Fruit fly (Drosophila melanogaster): ENCODE data around the gene CG11722.

Gene CG11722

dm6 chr3R:10087206-10087927, 42.0 kb upstream of the CG11722 start:
- peak; percentile 67 for TF ChIP-seq pad (GFP tag; optimal IDR thresholded peaks at IDR 0.05)
- TF ChIP-seq tj (GFP tag; optimal IDR thresholded peaks at IDR 0.05), result peak; percentile 87
- peak; percentile 27 for TF ChIP-seq bab1 (GFP tag; optimal IDR thresholded peaks at IDR 0.05)
- TF ChIP-seq CG5204 (GFP tag; optimal IDR thresholded peaks at IDR 0.05), result no peak
- TF ChIP-seq cnc (optimal IDR thresholded peaks at IDR 0.05), result no peak
- peak; percentile 67 for TF ChIP-seq CG33017 (tag; optimal IDR thresholded peaks at IDR 0.05)
- TF ChIP-seq CG7101 (tag; optimal IDR thresholded peaks at IDR 0.05), result peak; percentile 80
- peak; percentile 86 for TF ChIP-seq CG11617 (GFP tag; optimal IDR thresholded peaks at IDR 0.05)
- peak; percentile 76 for TF ChIP-seq Clk (GFP tag; optimal IDR thresholded peaks at IDR 0.05)
- TF ChIP-seq Mnt (GFP tag; optimal IDR thresholded peaks at IDR 0.05), result peak; percentile 90
- peak; percentile 72 for TF ChIP-seq CG12768 (GFP tag; optimal IDR thresholded peaks at IDR 0.05)
- peak; percentile 59 for TF ChIP-seq toe (GFP tag; optimal IDR thresholded peaks at IDR 0.05)
- TF ChIP-seq CG14711 (tag; optimal IDR thresholded peaks at IDR 0.05), result peak; percentile 67
- no peak for TF ChIP-seq kay (GFP tag; ENCODE audit: borderline replicate concordance)
- TF ChIP-seq CG1620 (GFP tag; optimal IDR thresholded peaks at IDR 0.05), result peak; percentile 54
- TF ChIP-seq cic (GFP tag; optimal IDR thresholded peaks at IDR 0.05), result peak; percentile 84
- peak; percentile 77 for TF ChIP-seq Hr96 (GFP tag; optimal IDR thresholded peaks at IDR 0.05)
- peak; percentile 17 for TF ChIP-seq Crg-1 (GFP tag; optimal IDR thresholded peaks at IDR 0.05)
- TF ChIP-seq CG7045 (GFP tag; optimal IDR thresholded peaks at IDR 0.05), result peak; percentile 83
- no peak for TF ChIP-seq ovo (GFP tag; optimal IDR thresholded peaks at IDR 0.05)

dm6 chr3R:10086683-10087082, 41.3 kb upstream of the CG11722 start:
- TF ChIP-seq ovo (GFP tag; optimal IDR thresholded peaks at IDR 0.05), result no peak
- TF ChIP-seq CG12768 (GFP tag; optimal IDR thresholded peaks at IDR 0.05), result no peak
- TF ChIP-seq CG33017 (tag; optimal IDR thresholded peaks at IDR 0.05), result no peak
- TF ChIP-seq CG1620 (GFP tag; optimal IDR thresholded peaks at IDR 0.05), result no peak
- no peak for TF ChIP-seq toe (GFP tag; optimal IDR thresholded peaks at IDR 0.05)
- TF ChIP-seq Hr96 (GFP tag; optimal IDR thresholded peaks at IDR 0.05), result no peak
- TF ChIP-seq Clk (GFP tag; optimal IDR thresholded peaks at IDR 0.05), result no peak
- no peak for TF ChIP-seq cnc (optimal IDR thresholded peaks at IDR 0.05)

- peak; percentile 43 for TF ChIP-seq toe (GFP tag; optimal IDR thresholded peaks at IDR 0.05)
- TF ChIP-seq CG7045 (GFP tag; optimal IDR thresholded peaks at IDR 0.05), result no peak
- peak; percentile 50 for TF ChIP-seq cic (GFP tag; optimal IDR thresholded peaks at IDR 0.05)
Measured at dm6 chr3R:10086222-10086621, 40.9 kb upstream of the CG11722 start.

- peak; percentile 96 for TF ChIP-seq CG7101 (tag; optimal IDR thresholded peaks at IDR 0.05)
- peak; percentile 96 for TF ChIP-seq CG12768 (GFP tag; optimal IDR thresholded peaks at IDR 0.05)
- TF ChIP-seq bab1 (GFP tag; optimal IDR thresholded peaks at IDR 0.05), result peak; percentile 71
- peak; percentile 72 for TF ChIP-seq Crg-1 (GFP tag; optimal IDR thresholded peaks at IDR 0.05)
- peak; percentile 87 for TF ChIP-seq toe (GFP tag; optimal IDR thresholded peaks at IDR 0.05)
- TF ChIP-seq pad (GFP tag; optimal IDR thresholded peaks at IDR 0.05), result peak; percentile 75
- TF ChIP-seq kay (GFP tag; ENCODE audit: borderline replicate concordance), result no peak
- TF ChIP-seq Mnt (GFP tag; optimal IDR thresholded peaks at IDR 0.05), result peak; percentile 86
- peak; percentile 95 for TF ChIP-seq CG7045 (GFP tag; optimal IDR thresholded peaks at IDR 0.05)
- TF ChIP-seq cnc (optimal IDR thresholded peaks at IDR 0.05), result no peak
- peak; percentile 87 for TF ChIP-seq Hr96 (GFP tag; optimal IDR thresholded peaks at IDR 0.05)
- peak; percentile 93 for TF ChIP-seq Clk (GFP tag; optimal IDR thresholded peaks at IDR 0.05)
- TF ChIP-seq CG11617 (GFP tag; optimal IDR thresholded peaks at IDR 0.05), result peak; percentile 94
- peak; percentile 92 for TF ChIP-seq tj (GFP tag; optimal IDR thresholded peaks at IDR 0.05)
- TF ChIP-seq CG33017 (tag; optimal IDR thresholded peaks at IDR 0.05), result peak; percentile 96
- TF ChIP-seq CG14711 (tag; optimal IDR thresholded peaks at IDR 0.05), result peak; percentile 88
- TF ChIP-seq ovo (GFP tag; optimal IDR thresholded peaks at IDR 0.05), result peak; percentile 81
- TF ChIP-seq CG1620 (GFP tag; optimal IDR thresholded peaks at IDR 0.05), result peak; percentile 71
- peak; percentile 95 for TF ChIP-seq CG5204 (GFP tag; optimal IDR thresholded peaks at IDR 0.05)
- peak; percentile 72 for TF ChIP-seq cic (GFP tag; optimal IDR thresholded peaks at IDR 0.05)
Measured at dm6 chr3R:10084914-10085313, 39.6 kb upstream of the CG11722 start.

dm6 chr3R:10084179-10084647, 38.9 kb upstream of the CG11722 start:
- TF ChIP-seq Mnt (GFP tag; optimal IDR thresholded peaks at IDR 0.05) (peak; percentile 94), pad (GFP tag; optimal IDR thresholded peaks at IDR 0.05) (peak; percentile 71), CG12768 (GFP tag; optimal IDR thresholded peaks at IDR 0.05) (peak; percentile 58), cic (GFP tag; optimal IDR thresholded peaks at IDR 0.05) (peak; percentile 80), Hr96 (GFP tag; optimal IDR thresholded peaks at IDR 0.05) (no peak), CG33017 (tag; optimal IDR thresholded peaks at IDR 0.05) (no peak), CG7101 (tag; optimal IDR thresholded peaks at IDR 0.05) (no peak)

dm6 chr3R:10083077-10083476, 37.7 kb upstream of the CG11722 start:
- TF ChIP-seq Hr96 (GFP tag; optimal IDR thresholded peaks at IDR 0.05), result peak; percentile 39
- peak; percentile 69 for TF ChIP-seq CG33017 (tag; optimal IDR thresholded peaks at IDR 0.05)
- no peak for TF ChIP-seq toe (GFP tag; optimal IDR thresholded peaks at IDR 0.05)
- no peak for TF ChIP-seq CG11617 (GFP tag; optimal IDR thresholded peaks at IDR 0.05)
- TF ChIP-seq kay (GFP tag; ENCODE audit: borderline replicate concordance), result no peak
- no peak for TF ChIP-seq bab1 (GFP tag; optimal IDR thresholded peaks at IDR 0.05)
- TF ChIP-seq cnc (optimal IDR thresholded peaks at IDR 0.05), result no peak
- peak; percentile 64 for TF ChIP-seq Mnt (GFP tag; optimal IDR thresholded peaks at IDR 0.05)
- no peak for TF ChIP-seq pad (GFP tag; optimal IDR thresholded peaks at IDR 0.05)
- no peak for TF ChIP-seq CG1620 (GFP tag; optimal IDR thresholded peaks at IDR 0.05)
- TF ChIP-seq tj (GFP tag; optimal IDR thresholded peaks at IDR 0.05), result no peak
- TF ChIP-seq CG7101 (tag; optimal IDR thresholded peaks at IDR 0.05), result peak; percentile 67
- no peak for TF ChIP-seq ovo (GFP tag; optimal IDR thresholded peaks at IDR 0.05)
- TF ChIP-seq cic (GFP tag; optimal IDR thresholded peaks at IDR 0.05), result peak; percentile 39
- no peak for TF ChIP-seq Clk (GFP tag; optimal IDR thresholded peaks at IDR 0.05)
- no peak for TF ChIP-seq CG5204 (GFP tag; optimal IDR thresholded peaks at IDR 0.05)
- no peak for TF ChIP-seq CG7045 (GFP tag; optimal IDR thresholded peaks at IDR 0.05)
- no peak for TF ChIP-seq Crg-1 (GFP tag; optimal IDR thresholded peaks at IDR 0.05)
- TF ChIP-seq CG12768 (GFP tag; optimal IDR thresholded peaks at IDR 0.05), result peak; percentile 14
- TF ChIP-seq CG14711 (tag; optimal IDR thresholded peaks at IDR 0.05), result peak; percentile 68
